Worm (Caenorhabditis elegans) whole organism, L4 larva: ENCODE data around the gene cee-1.
A peak's percentile ranks its signal among the peaks of the same experiment; 100 is the strongest.

Source experiments
- F26F4.8 ChIP-seq: fragments of 200-800 bp; sonication (Bioruptor generic); conservative IDR thresholded peaks from 2 replicates; pipeline ENCODE4 v1.3.6; 2022; ENCODE audit warnings: missing genetic modification characterization, missing compliant biosample characterization
- F44E2.7 ChIP-seq: fragments of 200-800 bp; sonication (Bioruptor generic); IDR thresholded peaks from 2 replicates; pipeline ENCODE4 v2.1.2; 2022; ENCODE audit warnings: missing genetic modification characterization, missing compliant biosample characterization
- F49E8.2 ChIP-seq: sonication (generic microtip); optimal IDR thresholded peaks from 2 replicates; lab custom pipeline; 2016; ENCODE audit warnings: missing compliant biosample characterization, mild to moderate bottlenecking, missing genetic modification characterization, borderline replicate concordance
- R02D3.7 ChIP-seq: fragments of 150-350 bp; sonication (generic microtip); optimal IDR thresholded peaks from 3 replicates; lab custom pipeline; 2014; ENCODE audit warnings: missing biosample characterization, missing genetic modification characterization
- T20F7.1 ChIP-seq: fragments of 200-800 bp; sonication (Bioruptor generic); optimal IDR thresholded peaks from 2 replicates; lab custom pipeline; 2018; ENCODE audit warnings: mild to moderate bottlenecking, missing genetic modification characterization, missing compliant biosample characterization
- Y5F2A.4 ChIP-seq: fragments of 200-800 bp; sonication (Bioruptor generic); optimal IDR thresholded peaks from 2 replicates; lab custom pipeline; 2018; ENCODE audit warnings: mild to moderate bottlenecking, missing genetic modification characterization, missing compliant biosample characterization
- Y75B8A.6 ChIP-seq: fragments of 200-800 bp; sonication (Bioruptor generic); IDR thresholded peaks from 2 replicates; pipeline ENCODE4 v1.3.6; 2022; ENCODE audit warnings: missing genetic modification reagents, missing genetic modification characterization, missing compliant biosample characterization
- ZK337.2 ChIP-seq: fragments of 200-800 bp; sonication (Bioruptor generic); IDR thresholded peaks from 2 replicates; pipeline ENCODE4 v1.3.6; 2022; ENCODE audit warnings: missing genetic modification reagents, missing genetic modification characterization, missing compliant biosample characterization
- aha-1 ChIP-seq: fragments of 150-350 bp; peaks from one replicate; lab custom pipeline; 2014; ENCODE audit warnings: missing biosample characterization, missing genetic modification characterization
- ama-1 ChIP-seq: fragments of 150-350 bp; optimal IDR thresholded peaks from 2 replicates; lab custom pipeline; 2014; ENCODE audit warnings: inconsistent platforms, mixed read lengths
- arid-1 ChIP-seq: fragments of 200-800 bp; sonication (Bioruptor generic); conservative IDR thresholded peaks from 2 replicates; pipeline ENCODE4 v1.3.6; 2022; ENCODE audit warnings: missing genetic modification reagents, missing genetic modification characterization, missing compliant biosample characterization
- ceh-20 ChIP-seq: fragments of 200-800 bp; sonication (Bioruptor generic); IDR thresholded peaks from 2 replicates; pipeline ENCODE4 v1.3.6; 2022; ENCODE audit warnings: missing genetic modification reagents, missing genetic modification characterization, missing compliant biosample characterization
- ceh-44 ChIP-seq: fragments of 200-800 bp; sonication (Bioruptor generic); IDR thresholded peaks from 2 replicates; pipeline ENCODE4 v1.3.6; 2022; ENCODE audit warnings: missing genetic modification reagents, missing genetic modification characterization, missing compliant biosample characterization
- ceh-82 ChIP-seq: sonication (generic microtip); optimal IDR thresholded peaks from 2 replicates; lab custom pipeline; 2017; ENCODE audit warnings: missing biosample characterization, missing genetic modification characterization
- daf-16 ChIP-seq, 3 experiments: sonication (generic microtip); optimal IDR thresholded peaks; 2 replicates each; lab custom pipeline; 2016 to 2017; ENCODE audit warnings: missing genetic modification characterization in 3 of 3, missing genetic modification reagents in 3 of 3, mild to moderate bottlenecking in 2 of 3, missing compliant biosample characterization in 2 of 3, missing biosample characterization in 1 of 3, moderate library complexity in 1 of 3
- dmd-8 ChIP-seq: fragments of 200-800 bp; sonication (Bioruptor generic); IDR thresholded peaks from 2 replicates; pipeline ENCODE4 v1.3.6; 2022; ENCODE audit warnings: missing genetic modification characterization, missing compliant biosample characterization
- dpl-1 ChIP-seq: fragments of 150-350 bp; optimal IDR thresholded peaks from 2 replicates; lab custom pipeline; 2014; ENCODE audit warnings: missing biosample characterization, missing genetic modification reagents, missing genetic modification characterization
- dve-1 ChIP-seq: sonication (generic microtip); optimal IDR thresholded peaks from 2 replicates; lab custom pipeline; 2017; ENCODE audit warnings: antibody characterized with exemption, mild to moderate bottlenecking, missing genetic modification characterization, missing compliant biosample characterization; ENCODE audit not compliant: insufficient read depth
- egl-43 ChIP-seq: fragments of 200-800 bp; sonication (Bioruptor generic); IDR thresholded peaks from 2 replicates; pipeline ENCODE4 v1.3.6; 2022; ENCODE audit warnings: missing genetic modification reagents, missing genetic modification characterization, missing compliant biosample characterization
- fkh-10 ChIP-seq: fragments of 150-350 bp; optimal IDR thresholded peaks from 2 replicates; lab custom pipeline; 2014; ENCODE audit warnings: missing biosample characterization, missing genetic modification reagents, missing genetic modification characterization
- fos-1 ChIP-seq: fragments of 150-350 bp; optimal IDR thresholded peaks from 2 replicates; lab custom pipeline; 2014; ENCODE audit warnings: missing biosample characterization, missing genetic modification characterization
- gei-8 ChIP-seq: fragments of 200-800 bp; sonication (Bioruptor generic); optimal IDR thresholded peaks from 2 replicates; lab custom pipeline; 2018; ENCODE audit warnings: mild to moderate bottlenecking, missing genetic modification characterization, missing compliant biosample characterization
- hif-1 ChIP-seq, 2 experiments: sonication (generic microtip); optimal IDR thresholded peaks; 2 replicates each; lab custom pipeline; 2016 to 2017; ENCODE audit warnings: missing compliant biosample characterization in 2 of 2, missing genetic modification characterization in 2 of 2, missing genetic modification reagents in 2 of 2, missing genotype in 2 of 2, mild to moderate bottlenecking in 1 of 2
- hlh-11 ChIP-seq: fragments of 200-800 bp; sonication (Bioruptor generic); optimal IDR thresholded peaks from 2 replicates; lab custom pipeline; 2018; ENCODE audit warnings: mild to moderate bottlenecking, missing genetic modification characterization, missing compliant biosample characterization
- hlh-30 ChIP-seq: sonication (generic microtip); optimal IDR thresholded peaks from 2 replicates; lab custom pipeline; 2017; ENCODE audit warnings: antibody characterized with exemption, mild to moderate bottlenecking, missing genetic modification characterization, missing compliant biosample characterization; ENCODE audit not compliant: insufficient read depth
- jun-1 ChIP-seq: fragments of 150-350 bp; optimal IDR thresholded peaks from 2 replicates; lab custom pipeline; 2014; ENCODE audit warnings: missing biosample characterization, missing genetic modification reagents, missing genetic modification characterization
- lin-1 ChIP-seq: fragments of 200-800 bp; sonication (Bioruptor generic); IDR thresholded peaks from 2 replicates; pipeline ENCODE4 v1.3.6; 2022; ENCODE audit warnings: missing genetic modification reagents, missing genetic modification characterization, missing compliant biosample characterization
- lin-38 ChIP-seq: fragments of 200-800 bp; sonication (Bioruptor generic); IDR thresholded peaks from 2 replicates; pipeline ENCODE4 v1.3.6; 2022; ENCODE audit warnings: missing genetic modification reagents, missing genetic modification characterization, missing compliant biosample characterization
- mep-1 ChIP-seq: fragments of 150-350 bp; sonication (generic microtip); optimal IDR thresholded peaks from 3 replicates; lab custom pipeline; 2014; ENCODE audit warnings: missing biosample characterization, missing genetic modification characterization
- mes-2 ChIP-seq: sonication (generic microtip); optimal IDR thresholded peaks from 2 replicates; lab custom pipeline; 2016; ENCODE audit warnings: missing genotype, mild to moderate bottlenecking, missing genetic modification characterization, missing compliant biosample characterization; ENCODE audit not compliant: poor library complexity, severe bottlenecking
- mxl-3 ChIP-seq: fragments of 200-800 bp; sonication (Bioruptor generic); optimal IDR thresholded peaks from 2 replicates; lab custom pipeline; 2018; ENCODE audit warnings: mild to moderate bottlenecking, missing genetic modification characterization, missing compliant biosample characterization
- nhr-10 ChIP-seq: fragments of 150-350 bp; optimal IDR thresholded peaks from 2 replicates; lab custom pipeline; 2014; ENCODE audit warnings: missing biosample characterization, missing genetic modification characterization
- nhr-102 ChIP-seq: sonication (generic microtip); optimal IDR thresholded peaks from 2 replicates; lab custom pipeline; 2016; ENCODE audit warnings: mild to moderate bottlenecking, missing genetic modification characterization, moderate library complexity, missing compliant biosample characterization
- nhr-11 ChIP-seq: fragments of 150-350 bp; optimal IDR thresholded peaks from 2 replicates; lab custom pipeline; 2014; ENCODE audit warnings: missing biosample characterization, missing genetic modification characterization
- nhr-111 ChIP-seq: fragments of 200-800 bp; sonication (Bioruptor generic); optimal IDR thresholded peaks from 2 replicates; lab custom pipeline; 2018; ENCODE audit warnings: mild to moderate bottlenecking, missing genetic modification characterization, missing compliant biosample characterization
- nhr-237 ChIP-seq: sonication (generic microtip); optimal IDR thresholded peaks from 2 replicates; lab custom pipeline; 2017; ENCODE audit warnings: missing biosample characterization, missing genetic modification characterization
- nhr-28 ChIP-seq: fragments of 150-350 bp; optimal IDR thresholded peaks from 2 replicates; lab custom pipeline; 2014; ENCODE audit warnings: missing biosample characterization, missing genetic modification characterization
- nhr-41 ChIP-seq: fragments of 200-800 bp; sonication (Bioruptor generic); IDR thresholded peaks from 2 replicates; pipeline ENCODE4 v1.3.6; 2022; ENCODE audit warnings: missing genetic modification reagents, missing genetic modification characterization, missing compliant biosample characterization
- nhr-48 ChIP-seq: sonication (generic microtip); optimal IDR thresholded peaks from 2 replicates; lab custom pipeline; 2016; ENCODE audit warnings: mild to moderate bottlenecking, missing genetic modification characterization, missing compliant biosample characterization
- nhr-77 ChIP-seq: fragments of 150-350 bp; optimal IDR thresholded peaks from 2 replicates; lab custom pipeline; 2014; ENCODE audit warnings: missing biosample characterization, missing genetic modification characterization
- php-3 ChIP-seq: fragments of 200-800 bp; sonication (Bioruptor generic); IDR thresholded peaks from 2 replicates; pipeline ENCODE4 v1.3.6; 2022; ENCODE audit warnings: missing genetic modification reagents, missing genetic modification characterization, missing compliant biosample characterization
- sdz-12 ChIP-seq: fragments of 200-800 bp; sonication (Bioruptor generic); optimal IDR thresholded peaks from 2 replicates; lab custom pipeline; 2018; ENCODE audit warnings: mild to moderate bottlenecking, missing genetic modification characterization, missing compliant biosample characterization
- snpc-1.2 ChIP-seq: fragments of 200-800 bp; sonication (Bioruptor generic); IDR thresholded peaks from 2 replicates; pipeline ENCODE4 v1.3.6; 2022; ENCODE audit warnings: missing genetic modification reagents, missing genetic modification characterization, missing compliant biosample characterization
- unc-62 ChIP-seq, 3 experiments: fragments of 150-350 bp in 1 of 3; sonication (generic microtip); optimal IDR thresholded peaks in 2 of 3; peaks in 1 of 3; 1 replicate in 1 of 3; 2 replicates in 2 of 3; lab custom pipeline; 2014 to 2017; ENCODE audit warnings: missing biosample characterization in 3 of 3, missing genetic modification characterization in 3 of 3, missing genetic modification reagents in 3 of 3, missing genotype in 1 of 3
- vab-7 ChIP-seq: fragments of 200-800 bp; sonication (Bioruptor generic); IDR thresholded peaks from 2 replicates; pipeline ENCODE4 v1.3.6; 2022; ENCODE audit warnings: missing genetic modification reagents, missing genetic modification characterization, missing compliant biosample characterization
- zag-1 ChIP-seq: fragments of 150-350 bp; optimal IDR thresholded peaks from 2 replicates; lab custom pipeline; 2014; ENCODE audit warnings: missing biosample characterization, missing genetic modification characterization
- zip-2 ChIP-seq: fragments of 150-350 bp; optimal IDR thresholded peaks from 2 replicates; lab custom pipeline; 2014; ENCODE audit warnings: missing biosample characterization, missing genetic modification characterization

The cee-1 gene

DNA sequence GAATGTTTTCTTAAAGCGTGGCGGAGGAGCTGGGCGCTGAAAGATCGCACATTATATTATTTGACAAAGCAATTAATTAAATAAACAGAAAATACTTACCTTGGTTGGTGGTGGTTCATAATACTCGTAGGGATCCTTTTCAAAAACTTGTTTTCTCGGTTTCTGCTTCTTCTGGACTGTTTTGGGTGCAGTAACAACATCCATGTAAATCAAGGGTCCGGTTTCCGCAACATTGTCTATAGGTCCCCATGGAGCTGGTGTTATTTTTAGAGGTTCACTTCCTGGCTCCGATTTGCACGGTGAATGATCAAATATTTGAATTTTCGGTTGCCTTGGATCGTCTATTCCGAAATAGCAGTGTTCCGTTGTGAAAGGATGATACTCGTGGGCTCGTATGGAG lies 11.6 kb downstream of the cee-1 start:
- TF ChIP-seq aha-1 (tag; lab: Kevin White, UChicago) (peak; percentile 67), F26F4.8 (GFP tag; lab: Robert Waterston, UW) (0 out of 2 replicates have a peak, but pooled peaks have one; percentile 51), nhr-28 (tag; lab: Kevin White, UChicago) (no peak)

DNA sequence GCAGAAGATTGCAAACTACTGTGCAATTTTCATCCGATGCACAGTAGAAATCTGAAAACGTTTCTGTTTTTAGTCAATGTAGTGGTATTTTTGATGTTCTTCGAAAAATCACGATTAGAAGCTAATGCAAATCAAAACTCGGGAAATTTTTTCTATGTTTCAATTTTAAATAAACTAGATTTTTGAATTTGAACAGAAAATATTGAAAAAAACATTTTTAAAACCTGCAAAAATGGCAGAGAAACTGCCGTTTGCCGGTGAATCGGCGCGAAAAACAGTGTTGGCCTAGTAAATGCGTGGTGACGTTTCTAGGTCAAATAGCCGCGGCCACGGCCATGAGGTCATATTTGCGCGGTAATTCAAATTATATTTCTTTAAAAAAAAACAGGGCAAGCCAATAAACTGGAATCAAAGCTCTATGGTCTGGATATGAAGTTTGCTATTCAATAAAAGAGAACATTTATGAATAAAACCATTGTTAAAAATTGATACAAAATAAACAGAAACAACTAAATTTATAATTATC lies 17.7 kb downstream of the cee-1 start, which contains the start of gene set-2:
Gene set-2 (minus strand): TSS at position 51 of the 526 bp plus-strand sequence.
- TF ChIP-seq aha-1 (tag; lab: Kevin White, UChicago), result peak; percentile 91
- TF ChIP-seq zag-1 (tag; lab: Kevin White, UChicago), result no peak
- TF ChIP-seq T20F7.1 (GFP tag; lab: Kevin White, UChicago), result no peak
- no peak for TF ChIP-seq fkh-10 (GFP tag; lab: Kevin White, UChicago)
- TF ChIP-seq sdz-12 (GFP tag; lab: Kevin White, UChicago), result no peak
- TF ChIP-seq gei-8 (GFP tag; lab: Kevin White, UChicago), result no peak
- no peak for TF ChIP-seq egl-43 (GFP tag; lab: Robert Waterston, UW)
- TF ChIP-seq nhr-102 (tag; lab: Kevin White, UChicago), result peak; percentile 29
- TF ChIP-seq mes-2, result peak; percentile 99
- TF ChIP-seq unc-62 (GFP tag; optimal IDR thresholded peaks at IDR 0.05 in 1 of 2; lab: Kevin White, UChicago), result no peak
- TF ChIP-seq unc-62 (tag; optimal IDR thresholded peaks at IDR 0.05; lab: Kevin White, UChicago), result no peak
- no peak for TF ChIP-seq R02D3.7
- no peak for TF ChIP-seq Y5F2A.4 (GFP tag; lab: Kevin White, UChicago)
- TF ChIP-seq ceh-44 (GFP tag; lab: Robert Waterston, UW), result no peak
- TF ChIP-seq dve-1, result peak; percentile 52
- TF ChIP-seq ceh-82 (tag; lab: Kevin White, UChicago), result no peak
- no peak for TF ChIP-seq snpc-1.2 (GFP tag; lab: Robert Waterston, UW)
- TF ChIP-seq dpl-1 (GFP tag; lab: Kevin White, UChicago), result peak; percentile 91
- TF ChIP-seq F49E8.2 (tag; lab: Kevin White, UChicago), result peak; percentile 44
- peak; percentile 43 for TF ChIP-seq mxl-3 (GFP tag; lab: Kevin White, UChicago)
- peak; percentile 63 for TF ChIP-seq arid-1
- no peak for TF ChIP-seq Y75B8A.6 (GFP tag; lab: Robert Waterston, UW)
- TF ChIP-seq nhr-11, result no peak
- TF ChIP-seq ama-1 (lab: Kevin White, UChicago), result peak; percentile 2
- TF ChIP-seq dmd-8, result 0 out of 2 replicates have a peak, but pooled peaks have one; percentile 42
- TF ChIP-seq nhr-48 (tag; lab: Kevin White, UChicago), result no peak
- no peak for TF ChIP-seq jun-1 (tag; lab: Kevin White, UChicago)
- peak; percentile 75 for TF ChIP-seq lin-38 (GFP tag; lab: Robert Waterston, UW)
- TF ChIP-seq vab-7 (GFP tag; lab: Robert Waterston, UW), result 0 out of 2 replicates have a peak, but pooled peaks have one; percentile 18
- no peak for TF ChIP-seq fos-1 (tag; lab: Kevin White, UChicago)
- peak in 1 of 2 experiments; percentile 17 for TF ChIP-seq daf-16 (GFP tag; optimal IDR thresholded peaks at IDR 0.05; lab: Kevin White, UChicago)
- peak; percentile 5 for TF ChIP-seq daf-16 (tag; optimal IDR thresholded peaks at IDR 0.05; lab: Kevin White, UChicago)
- no peak for TF ChIP-seq mep-1 (tag; lab: Kevin White, UChicago)
- TF ChIP-seq nhr-28 (tag; lab: Kevin White, UChicago), result no peak
- no peak for TF ChIP-seq zip-2 (tag; lab: Kevin White, UChicago)
- no peak for TF ChIP-seq nhr-10
- no peak for TF ChIP-seq lin-1 (GFP tag; lab: Robert Waterston, UW)
- no peak for TF ChIP-seq nhr-237 (tag; lab: Kevin White, UChicago)
- peak; percentile 47 for TF ChIP-seq hlh-30 (tag; lab: Kevin White, UChicago)
- no peak for TF ChIP-seq php-3 (GFP tag; lab: Robert Waterston, UW)
- peak; percentile 89 for TF ChIP-seq ZK337.2 (GFP tag; lab: Robert Waterston, UW)
- no peak for TF ChIP-seq nhr-41 (GFP tag; lab: Robert Waterston, UW)
- peak; percentile 47; the same call in 1 of the 2 replicates for TF ChIP-seq ceh-20
- TF ChIP-seq nhr-77 (tag; lab: Kevin White, UChicago), result no peak
- TF ChIP-seq hif-1 (tag; optimal IDR thresholded peaks at IDR 0.05; lab: Kevin White, UChicago), result peak in 1 of 2 experiments; percentile 89
- TF ChIP-seq hlh-11 (tag; lab: Kevin White, UChicago), result peak; percentile 32
- TF ChIP-seq nhr-111 (GFP tag; lab: Kevin White, UChicago), result no peak
- TF ChIP-seq F44E2.7 (GFP tag; lab: Robert Waterston, UW), result no peak
